Fruit fly (Drosophila melanogaster): ENCODE data around the gene dnt.

Gene dnt

DNA sequence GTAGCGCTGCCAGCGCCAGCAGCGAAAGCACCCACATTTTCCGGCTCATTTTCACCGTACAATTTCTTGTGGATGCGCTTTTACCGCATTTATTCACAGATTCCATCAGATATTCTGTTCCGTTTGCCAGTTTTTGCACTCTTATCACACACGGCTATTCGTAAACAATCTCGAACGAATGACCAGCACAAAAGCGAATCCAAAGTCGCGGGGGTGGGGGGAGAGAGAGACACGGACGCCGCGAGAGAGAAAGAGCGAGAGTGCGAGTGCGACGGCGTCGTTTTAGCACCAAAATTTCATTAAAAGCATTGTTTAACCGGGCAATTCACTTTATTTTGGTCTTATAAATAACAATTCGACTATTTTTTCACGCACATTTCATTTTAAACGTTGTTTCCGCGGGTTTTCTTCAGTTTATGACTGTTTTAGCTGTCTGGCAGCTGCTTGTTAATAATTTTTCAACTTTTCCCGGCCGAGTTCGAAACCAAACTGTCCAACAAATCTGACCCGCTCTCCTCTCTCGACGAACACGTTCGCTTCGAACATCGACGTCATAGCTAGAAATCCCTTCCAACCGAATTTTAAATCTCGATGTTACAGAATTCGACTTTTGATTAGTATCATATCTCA lies at the start of gene dnt:
dnt (minus strand) TSS at position 494 of the 630 bp plus-strand sequence.
- no peak for TF ChIP-seq noc (tag; optimal IDR thresholded peaks at IDR 0.05)

DNA sequence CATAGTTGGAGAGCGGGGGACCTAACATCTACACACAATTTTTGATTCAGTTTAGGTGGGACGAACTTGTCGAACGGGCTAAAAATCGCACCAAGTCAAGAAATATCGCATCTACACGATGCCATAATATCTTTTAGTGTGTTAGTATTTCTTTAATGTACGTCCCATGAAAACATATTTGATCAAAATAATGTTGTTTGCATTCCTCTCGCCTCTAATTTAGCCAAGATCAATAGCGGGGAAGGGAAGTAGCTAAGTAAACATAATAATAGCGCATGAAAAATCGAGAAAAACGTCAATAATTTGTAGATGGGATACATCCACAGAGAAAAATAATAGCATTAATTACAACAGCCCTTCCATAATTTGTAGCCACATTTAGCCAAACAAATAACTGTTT lies 48.9 kb upstream of the dnt start:
- TF ChIP-seq noc (tag; optimal IDR thresholded peaks at IDR 0.05): no peak

DNA sequence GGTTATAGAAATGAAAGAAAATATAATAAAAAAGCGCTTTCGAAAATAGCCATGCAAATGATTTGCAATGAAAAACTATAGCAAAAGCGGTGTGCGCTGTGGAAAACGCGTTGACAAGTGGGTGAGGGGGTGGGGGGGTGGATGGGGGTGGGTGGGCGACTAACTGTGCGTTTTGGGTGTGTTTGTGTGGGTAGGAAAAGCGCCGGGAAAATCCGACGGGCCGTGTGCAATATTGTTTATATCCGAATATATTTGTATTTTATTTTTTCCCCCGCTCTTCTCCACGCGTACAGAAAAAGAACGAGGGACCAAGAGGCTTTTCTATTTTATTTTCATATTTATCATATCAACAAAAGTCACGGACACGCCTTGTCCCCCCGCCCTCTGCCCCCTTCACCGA lies 43.4 kb upstream of the dnt start:
- no peak for TF ChIP-seq noc (tag; optimal IDR thresholded peaks at IDR 0.05)

DNA sequence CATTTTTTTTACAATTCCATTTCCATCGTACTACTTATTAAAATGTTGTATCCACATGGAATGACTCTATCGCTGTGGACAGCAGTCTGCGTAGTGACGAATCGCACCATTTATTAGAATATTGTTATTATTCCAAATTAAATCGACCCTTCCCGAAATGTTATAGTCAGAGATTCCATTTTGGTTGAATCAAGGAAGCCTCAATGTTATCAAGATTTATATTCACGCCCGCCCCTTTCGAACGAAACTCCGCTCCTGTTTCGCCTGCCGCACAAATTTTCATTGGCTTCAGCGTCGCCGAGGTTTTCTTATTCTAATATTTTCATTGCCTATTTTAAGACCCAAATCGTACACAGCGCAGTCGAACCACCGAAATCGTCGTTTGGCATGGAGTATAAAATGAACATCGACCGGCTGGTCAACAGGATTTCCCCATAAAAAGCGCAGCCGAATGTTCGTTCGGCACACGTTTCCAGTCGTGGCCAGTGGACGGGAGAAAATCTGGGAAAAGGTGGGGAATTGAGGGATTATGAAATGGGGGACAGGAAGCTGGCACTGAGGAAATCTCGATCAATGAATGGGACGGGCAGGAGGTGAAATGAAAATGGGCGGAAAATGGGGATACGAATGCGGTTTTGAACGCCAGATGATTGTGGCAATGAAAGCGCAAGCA lies 42.8 kb upstream of the dnt start:
- no peak for TF ChIP-seq noc (tag; optimal IDR thresholded peaks at IDR 0.05)

DNA sequence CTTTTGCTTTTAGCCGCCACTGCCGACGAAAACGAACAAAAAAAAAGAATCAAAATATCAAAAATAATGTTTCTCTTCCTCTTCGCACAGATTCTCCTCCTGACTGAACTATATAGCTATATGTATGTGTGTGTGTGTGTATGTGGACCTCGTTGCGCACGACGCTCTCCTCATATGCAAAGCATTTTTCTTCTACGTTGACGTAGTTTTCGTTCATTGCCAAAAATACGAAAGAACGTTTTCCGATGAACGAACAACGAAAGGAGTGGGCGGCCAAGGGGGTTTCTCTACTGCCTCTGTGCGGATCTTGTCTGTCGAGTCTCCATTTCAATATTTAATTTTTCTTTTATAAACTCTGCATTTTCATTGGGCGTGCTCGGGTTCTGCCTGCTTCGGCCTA lies 41.8 kb upstream of the dnt start:
- no peak for TF ChIP-seq noc (tag; optimal IDR thresholded peaks at IDR 0.05)

DNA sequence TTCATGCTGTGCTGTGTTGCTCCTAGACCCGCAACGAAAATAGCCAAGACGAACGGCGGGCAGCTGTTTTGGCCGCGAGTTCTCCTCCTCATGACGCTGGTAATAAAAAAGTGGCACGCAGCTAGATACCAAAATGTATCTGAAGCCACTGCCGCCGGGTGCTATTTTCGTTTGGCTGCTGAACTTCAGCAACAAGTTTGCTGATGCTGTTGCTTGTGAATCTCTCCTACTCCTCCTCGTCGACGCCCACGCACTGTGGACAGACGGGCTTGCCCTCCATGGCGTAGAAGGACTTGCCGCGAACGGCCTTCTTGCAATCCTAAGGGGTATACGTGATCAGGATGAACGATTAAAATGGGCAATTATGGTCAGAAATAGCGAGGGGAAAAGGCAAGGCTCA lies 40.4 kb upstream of the dnt start:
- TF ChIP-seq noc (tag; optimal IDR thresholded peaks at IDR 0.05): no peak

DNA sequence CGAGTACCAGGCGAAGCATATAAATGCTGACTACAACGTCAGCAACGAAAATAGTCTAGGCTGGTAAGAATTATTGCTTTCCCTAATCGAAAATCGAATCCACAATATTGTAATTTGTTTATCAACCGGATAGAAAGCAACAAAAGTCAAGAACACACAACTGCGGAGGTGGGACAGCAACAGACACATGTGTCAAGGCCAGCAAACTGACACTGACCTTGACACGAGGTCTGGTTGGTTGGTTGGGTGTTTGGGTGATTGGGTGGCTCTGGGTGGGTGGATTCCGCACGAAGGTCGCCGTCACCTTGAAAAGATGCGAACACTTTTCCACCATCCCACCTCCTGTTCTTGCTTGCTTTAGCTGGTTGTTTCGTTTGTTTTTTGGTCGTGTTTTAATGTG lies 39.6 kb upstream of the dnt start:
- TF ChIP-seq noc (tag; optimal IDR thresholded peaks at IDR 0.05): no peak

DNA sequence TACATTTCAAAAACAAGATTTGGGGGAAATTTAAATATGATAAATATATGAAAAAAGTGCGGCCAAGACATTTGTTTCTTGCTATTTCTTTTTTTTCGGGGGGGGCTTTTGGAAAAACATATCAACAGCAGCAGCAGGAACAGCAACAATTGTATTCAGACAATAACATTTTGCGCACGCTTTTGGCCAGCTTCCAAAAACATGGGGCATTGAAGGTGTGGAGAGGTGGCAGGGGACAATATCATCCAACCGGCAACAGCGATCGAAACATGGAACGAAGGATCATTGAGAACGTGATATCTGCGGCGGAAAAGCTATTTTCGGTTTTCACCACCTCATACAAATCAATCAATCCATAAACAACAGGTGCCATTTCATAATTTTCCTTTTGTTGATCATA lies 38.9 kb upstream of the dnt start:
- no peak for TF ChIP-seq noc (tag; optimal IDR thresholded peaks at IDR 0.05)

DNA sequence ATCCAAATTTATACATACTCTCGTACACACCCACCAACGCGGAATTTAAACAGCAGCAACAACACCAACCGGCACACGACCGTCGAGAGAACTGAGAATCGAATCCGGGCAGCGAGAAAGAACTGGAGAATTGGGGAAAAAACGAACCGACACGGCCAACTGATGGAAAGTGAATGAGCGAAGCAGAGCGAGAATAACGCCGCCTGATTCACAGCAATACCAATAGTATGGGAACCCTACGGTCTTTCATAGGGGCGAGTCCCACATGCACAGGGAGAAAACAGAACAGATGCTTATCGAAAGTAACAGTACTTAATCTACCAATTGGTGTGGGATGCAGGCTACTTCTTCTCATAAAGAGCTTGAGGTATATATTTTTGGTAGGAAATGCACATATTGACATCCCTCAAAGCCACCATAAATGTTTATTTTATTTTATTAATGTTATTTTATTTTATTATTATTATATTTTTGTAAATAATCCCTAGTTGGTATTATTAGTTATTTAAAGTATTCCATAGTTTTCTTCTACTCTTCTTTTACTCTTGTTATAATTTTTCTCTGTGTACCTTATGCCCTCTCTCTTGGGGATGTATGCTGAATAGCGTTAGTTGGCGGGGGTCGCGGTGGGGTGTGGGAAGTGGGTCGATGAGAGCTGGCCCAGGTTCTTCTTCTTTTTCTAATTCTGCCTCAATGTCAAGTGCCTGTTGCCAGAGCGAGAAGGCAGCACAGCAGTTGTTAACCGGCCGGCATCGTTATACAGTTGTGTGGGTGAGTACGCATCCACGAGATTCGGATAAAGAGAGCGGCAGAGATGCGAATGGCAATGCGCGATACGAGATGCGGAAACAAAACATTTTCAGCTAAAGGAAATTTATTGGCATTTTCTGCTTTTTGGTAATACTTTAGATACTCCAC lies 35.5 kb upstream of the dnt start, which contains the start of gene CG17544:
CG17544 (minus strand) TSS at position 177 of the 918 bp plus-strand sequence.
- peak; percentile 76 for TF ChIP-seq noc (tag; optimal IDR thresholded peaks at IDR 0.05)

DNA sequence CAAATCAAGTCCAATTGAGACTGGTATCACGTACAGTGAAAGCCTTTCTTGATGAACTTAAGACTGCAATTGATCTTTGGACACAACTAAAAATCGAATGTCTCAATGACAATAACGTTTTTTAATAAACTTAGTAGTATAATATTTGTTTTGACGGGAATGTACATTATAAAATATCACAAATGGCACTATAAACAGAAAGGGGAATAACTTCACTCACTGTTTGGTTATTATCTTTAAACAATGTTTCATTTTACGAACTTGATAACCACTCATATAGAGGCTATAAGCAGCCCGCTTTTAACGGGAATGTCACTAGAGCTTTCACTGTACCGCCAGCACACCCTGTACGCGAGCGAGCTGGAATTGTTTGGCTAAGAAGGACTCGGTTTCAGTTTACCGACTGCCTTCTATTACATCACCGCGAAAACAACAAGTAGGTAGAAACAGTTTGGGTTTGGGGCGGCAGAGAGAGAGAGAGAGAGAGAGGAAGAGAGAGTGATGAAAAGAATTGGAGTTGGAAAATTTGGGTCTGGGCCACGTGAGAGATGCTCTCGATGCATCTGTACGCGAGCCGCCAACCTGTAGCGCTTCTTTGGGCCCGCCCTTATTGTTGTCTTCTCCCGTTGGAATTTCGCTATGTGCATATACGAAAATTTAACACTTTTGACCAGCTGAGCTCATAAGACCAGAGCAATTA lies 34.7 kb upstream of the dnt start:
- TF ChIP-seq noc (tag; optimal IDR thresholded peaks at IDR 0.05): peak; percentile 16

DNA sequence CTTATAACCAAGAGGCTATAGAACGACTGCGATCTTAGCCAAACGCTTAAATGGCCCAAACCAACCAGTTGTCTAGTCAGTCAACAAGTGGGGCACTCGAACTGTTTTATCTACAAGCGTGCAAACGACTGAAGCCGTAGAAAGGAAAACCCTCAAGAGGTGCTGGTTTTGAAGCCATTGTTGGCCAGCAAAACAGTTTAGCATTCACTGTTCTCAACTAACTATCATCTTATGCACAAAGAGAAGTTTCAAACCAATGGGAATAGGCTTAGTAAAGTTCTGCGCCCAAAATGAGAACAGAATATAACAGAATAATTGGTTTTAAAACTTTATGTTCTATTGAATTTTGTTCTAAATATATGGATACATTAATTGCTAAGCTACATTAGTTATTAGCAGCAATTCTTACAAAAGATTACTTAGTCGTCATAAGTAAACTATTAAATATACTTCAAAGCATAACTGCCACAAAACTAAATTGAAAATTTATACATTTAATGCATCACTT lies 30.7 kb upstream of the dnt start, which contains the start of gene CG31798:
CG31798 (plus strand) TSS at position 458 of the 508 bp plus-strand sequence.
- no peak for TF ChIP-seq noc (tag; optimal IDR thresholded peaks at IDR 0.05)

DNA sequence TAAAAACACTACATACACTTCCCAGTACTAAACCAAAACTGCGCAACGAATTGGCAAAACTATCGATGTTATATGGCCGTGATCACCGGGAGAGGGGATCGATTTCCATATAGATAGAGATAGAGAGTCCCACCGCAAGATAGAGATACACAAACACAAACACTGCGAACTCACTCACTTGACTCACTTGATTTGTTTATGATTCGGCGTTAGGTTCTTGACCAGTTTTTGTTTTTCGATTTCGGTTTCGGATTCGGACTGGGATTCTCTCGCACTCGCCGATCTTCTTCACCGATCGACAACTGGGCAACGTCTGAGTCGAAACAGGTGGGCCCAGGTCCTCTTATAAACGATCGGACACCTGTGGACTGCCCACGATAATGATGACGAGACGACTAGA lies 26.7 kb upstream of the dnt start, which contains the start of gene CG17549:
CG17549 (minus strand) TSS at position 327 of the 400 bp plus-strand sequence.
- TF ChIP-seq noc (tag; optimal IDR thresholded peaks at IDR 0.05): no peak

DNA sequence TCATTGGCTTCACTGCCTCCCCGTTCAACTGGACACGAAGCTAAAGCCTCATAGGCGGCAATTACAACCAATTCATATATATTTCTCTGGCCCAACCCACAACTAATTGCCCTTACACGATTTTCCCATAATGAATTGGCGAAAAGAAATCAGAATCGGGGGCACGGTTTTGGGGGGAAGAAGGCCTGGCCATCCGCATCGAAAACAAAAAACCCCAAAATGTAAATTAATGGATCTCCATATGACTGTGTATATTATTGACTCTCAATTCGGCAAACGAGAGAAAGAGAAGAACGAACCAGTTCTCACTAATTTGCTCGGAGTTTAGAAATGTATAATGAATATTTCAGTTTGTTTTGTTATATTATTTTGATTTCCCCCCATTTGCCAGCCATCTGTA lies 25.9 kb upstream of the dnt start:
- no peak for TF ChIP-seq noc (tag; optimal IDR thresholded peaks at IDR 0.05)

DNA sequence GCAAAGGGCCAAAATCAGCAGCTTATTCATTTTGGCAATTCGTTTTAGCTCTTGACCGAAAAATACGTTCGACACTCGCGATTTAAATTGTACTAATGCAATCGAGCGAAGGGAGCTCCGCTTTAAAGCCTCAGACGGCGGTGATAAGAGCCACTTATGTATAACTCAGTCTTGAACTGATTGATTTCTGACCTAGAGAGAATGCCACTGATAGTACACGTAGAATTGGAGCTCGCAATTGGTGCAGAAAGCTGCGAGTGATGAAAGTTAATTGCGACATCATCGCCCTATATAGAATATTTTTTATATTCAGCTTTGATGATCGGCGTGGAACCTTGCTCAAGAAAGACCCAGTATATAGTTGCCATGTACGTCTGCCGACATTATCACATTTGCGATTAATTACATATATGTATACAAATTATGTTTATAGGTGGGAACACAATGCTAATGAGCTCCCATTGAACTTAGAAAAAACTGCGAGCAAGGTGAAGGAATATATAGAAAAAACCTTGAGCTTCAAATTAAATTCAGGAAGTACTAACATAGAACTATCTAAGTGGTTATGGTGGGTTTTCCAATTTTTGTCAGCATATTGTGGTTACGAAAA lies 23.2 kb upstream of the dnt start, which contains the start of gene fon:
fon (minus strand) TSS at position 100 of the 610 bp plus-strand sequence.
- no peak for TF ChIP-seq noc (tag; optimal IDR thresholded peaks at IDR 0.05)

DNA sequence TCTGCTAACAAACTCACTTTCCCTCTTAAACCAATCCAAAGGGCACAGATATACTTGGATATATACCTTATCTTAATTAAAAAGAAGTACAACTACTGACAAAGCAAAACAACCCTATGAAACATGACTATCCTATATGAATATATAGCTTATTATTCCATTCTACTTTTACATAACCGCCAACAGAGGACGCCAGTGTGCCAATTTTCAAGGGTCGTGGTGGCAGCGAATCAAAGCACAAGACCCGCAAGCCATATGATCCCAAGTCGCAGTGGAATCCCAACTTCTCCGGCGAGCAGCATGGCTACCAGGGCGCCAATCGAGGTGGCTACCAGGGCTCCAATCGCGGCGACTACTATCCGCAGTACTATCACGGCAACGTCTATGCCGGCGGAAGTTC lies 19.3 kb upstream of the dnt start:
- no peak for TF ChIP-seq noc (tag; optimal IDR thresholded peaks at IDR 0.05)

Measured in whole organism, larva.